Worm (Caenorhabditis elegans) whole organism, young adult: ENCODE data around the gene pas-1.

Experiments
- aptf-2 ChIP-seq: fragments of 200-800 bp; sonication (Bioruptor generic); conservative IDR thresholded peaks from 2 replicates; pipeline ENCODE4 v1.3.6; 2022; ENCODE audit warnings: missing genetic modification reagents, missing genetic modification characterization, missing compliant biosample characterization
- him-1 ChIP-seq: sonication (generic microtip); optimal IDR thresholded peaks from 2 replicates; lab custom pipeline; 2016; ENCODE audit warnings: missing genotype, missing genetic modification reagents, missing genetic modification characterization, missing compliant biosample characterization
- hmg-20 ChIP-seq: fragments of 200-800 bp; sonication (Bioruptor generic); IDR thresholded peaks from 2 replicates; pipeline ENCODE4 v1.3.6; 2022; ENCODE audit warnings: missing genetic modification reagents, missing genetic modification characterization, missing compliant biosample characterization
- pha-4 ChIP-seq: fragments of 150-350 bp; sonication (generic microtip); optimal IDR thresholded peaks from 2 replicates; lab custom pipeline; 2014; ENCODE audit warnings: missing biosample characterization, missing genetic modification reagents, missing genetic modification characterization
- sptf-2 ChIP-seq: fragments of 200-800 bp; sonication (Bioruptor generic); optimal IDR thresholded peaks from 2 replicates; lab custom pipeline; 2018; ENCODE audit warnings: mild to moderate bottlenecking, missing genetic modification characterization, missing compliant biosample characterization

- TF ChIP-seq sptf-2 (no peak), hmg-20 (no peak), him-1 (tag; lab: Kevin White, UChicago) (peak; percentile 17), aptf-2 (GFP tag; lab: Robert Waterston, UW) (no peak), pha-4 (tag; lab: Kevin White, UChicago) (no peak)
Observed at ce11 chrV:14460122-14460521, 37.7 kb upstream of the pas-1 start.
